Worm (Caenorhabditis elegans) whole organism, young adult: ENCODE data around the gene srw-72.

ENCODE experiments used
- B0019.2 ChIP-seq: fragments of 200-800 bp; sonication (Bioruptor generic); conservative IDR thresholded peaks from 2 replicates; pipeline ENCODE4 v1.3.6; 2022; ENCODE audit warnings: missing genetic modification reagents, missing genetic modification characterization, missing compliant biosample characterization
- F22D6.2 ChIP-seq: sonication (generic microtip); optimal IDR thresholded peaks from 2 replicates; lab custom pipeline; 2016; ENCODE audit warnings: mild to moderate bottlenecking, missing genetic modification characterization, missing compliant biosample characterization
- F33H1.4 ChIP-seq: fragments of 200-800 bp; sonication (Bioruptor generic); IDR thresholded peaks from 2 replicates; pipeline ENCODE4 v1.3.6; 2022; ENCODE audit warnings: missing genetic modification reagents, missing genetic modification characterization, missing compliant biosample characterization
- F55B11.4 ChIP-seq: sonication (generic microtip); optimal IDR thresholded peaks from 2 replicates; lab custom pipeline; 2016; ENCODE audit warnings: missing compliant biosample characterization, missing genetic modification characterization, borderline replicate concordance; ENCODE audit not compliant: insufficient read depth
- K11D2.4 ChIP-seq: fragments of 200-800 bp; sonication (Bioruptor generic); IDR thresholded peaks from 2 replicates; pipeline ENCODE4 v1.3.6; 2022; ENCODE audit warnings: missing genetic modification reagents, missing genetic modification characterization, missing compliant biosample characterization
- Y53F4B.3 ChIP-seq: fragments of 200-800 bp; sonication (Bioruptor generic); IDR thresholded peaks from 2 replicates; pipeline ENCODE4 v1.3.6; 2022; ENCODE audit warnings: missing genetic modification reagents, missing genetic modification characterization, missing compliant biosample characterization
- aptf-2 ChIP-seq: fragments of 200-800 bp; sonication (Bioruptor generic); conservative IDR thresholded peaks from 2 replicates; pipeline ENCODE4 v1.3.6; 2022; ENCODE audit warnings: missing genetic modification reagents, missing genetic modification characterization, missing compliant biosample characterization
- athp-1 ChIP-seq: sonication (generic microtip); optimal IDR thresholded peaks from 2 replicates; lab custom pipeline; 2017; ENCODE audit warnings: mild to moderate bottlenecking, missing genetic modification characterization, missing compliant biosample characterization
- bed-1 ChIP-seq: fragments of 200-800 bp; sonication (Bioruptor generic); IDR thresholded peaks from 2 replicates; pipeline ENCODE4 v1.3.6; 2022; ENCODE audit warnings: missing genetic modification reagents, missing genetic modification characterization, missing compliant biosample characterization
- bed-2 ChIP-seq: fragments of 200-800 bp; sonication (Bioruptor generic); IDR thresholded peaks from 2 replicates; pipeline ENCODE4 v1.3.6; 2022; ENCODE audit warnings: missing genetic modification reagents, missing genetic modification characterization, missing compliant biosample characterization
- ceh-58 ChIP-seq: fragments of 200-800 bp; sonication (Bioruptor generic); IDR thresholded peaks from 2 replicates; pipeline ENCODE4 v1.3.6; 2022; ENCODE audit warnings: missing genetic modification characterization, missing compliant biosample characterization
- chd-7 ChIP-seq: sonication (generic microtip); optimal IDR thresholded peaks from 2 replicates; lab custom pipeline; 2016; ENCODE audit warnings: mild to moderate bottlenecking, missing genetic modification characterization, moderate library complexity, missing compliant biosample characterization
- efl-1 ChIP-seq: fragments of 150-350 bp; optimal IDR thresholded peaks from 2 replicates; lab custom pipeline; 2014; ENCODE audit warnings: missing biosample characterization, missing genetic modification reagents, missing genetic modification characterization
- ekl-4 ChIP-seq: fragments of 200-800 bp; sonication (Bioruptor generic); IDR thresholded peaks from 2 replicates; pipeline ENCODE4 v1.3.6; 2022; ENCODE audit warnings: missing genetic modification reagents, missing genetic modification characterization, missing compliant biosample characterization
- him-1 ChIP-seq: sonication (generic microtip); optimal IDR thresholded peaks from 2 replicates; lab custom pipeline; 2016; ENCODE audit warnings: missing genotype, missing genetic modification reagents, missing genetic modification characterization, missing compliant biosample characterization
- let-526 ChIP-seq: fragments of 200-800 bp; sonication (Bioruptor generic); IDR thresholded peaks from 2 replicates; pipeline ENCODE4 v1.3.6; 2022; ENCODE audit warnings: missing genetic modification reagents, missing genetic modification characterization, missing compliant biosample characterization
- lin-54 ChIP-seq: fragments of 200-800 bp; sonication (Bioruptor generic); optimal IDR thresholded peaks from 2 replicates; lab custom pipeline; 2018; ENCODE audit warnings: mild to moderate bottlenecking, missing genetic modification characterization, missing compliant biosample characterization
- madf-10 ChIP-seq: sonication (generic microtip); optimal IDR thresholded peaks from 2 replicates; lab custom pipeline; 2016; ENCODE audit warnings: mild to moderate bottlenecking, missing genetic modification characterization, missing compliant biosample characterization
- madf-6 ChIP-seq: fragments of 200-800 bp; sonication (Bioruptor generic); IDR thresholded peaks from 2 replicates; pipeline ENCODE4 v1.3.6; 2022; ENCODE audit warnings: missing genetic modification reagents, missing genetic modification characterization, missing compliant biosample characterization
- madf-8 ChIP-seq: fragments of 200-800 bp; sonication (Bioruptor generic); conservative IDR thresholded peaks from 2 replicates; pipeline ENCODE4 v1.3.6; 2022; ENCODE audit warnings: missing genetic modification reagents, missing genetic modification characterization, missing compliant biosample characterization
- mcd-1 ChIP-seq: fragments of 200-800 bp; sonication (Bioruptor generic); IDR thresholded peaks from 2 replicates; pipeline ENCODE4 v1.3.6; 2022; ENCODE audit warnings: missing genetic modification reagents, missing genetic modification characterization, missing compliant biosample characterization
- mxl-1 ChIP-seq: sonication (generic microtip); optimal IDR thresholded peaks from 2 replicates; lab custom pipeline; 2016; ENCODE audit warnings: missing genetic modification characterization, missing compliant biosample characterization
- nhr-120 ChIP-seq: fragments of 200-800 bp; sonication (Bioruptor generic); IDR thresholded peaks from 2 replicates; pipeline ENCODE4 v1.3.6; 2022; ENCODE audit warnings: missing genetic modification characterization, missing compliant biosample characterization
- repo-1 ChIP-seq: sonication (generic microtip); optimal IDR thresholded peaks from 2 replicates; lab custom pipeline; 2017; ENCODE audit warnings: mild to moderate bottlenecking, missing genetic modification characterization, missing compliant biosample characterization
- sdz-38 ChIP-seq: sonication (generic microtip); optimal IDR thresholded peaks from 2 replicates; lab custom pipeline; 2016; ENCODE audit warnings: missing genotype, missing genetic modification characterization, missing compliant biosample characterization
- snpc-1.1 ChIP-seq: sonication (generic microtip); optimal IDR thresholded peaks from 2 replicates; lab custom pipeline; 2017; ENCODE audit warnings: missing genetic modification characterization, mild to moderate bottlenecking, missing compliant biosample characterization, antibody characterized with exemption, moderate library complexity, missing genotype, missing genetic modification reagents; ENCODE audit not compliant: insufficient read depth
- snpc-1.3 ChIP-seq: sonication (generic microtip); optimal IDR thresholded peaks from 2 replicates; lab custom pipeline; 2017; ENCODE audit warnings: missing genetic modification characterization, mild to moderate bottlenecking, missing compliant biosample characterization, antibody characterized with exemption, moderate library complexity, missing genotype, missing genetic modification reagents; ENCODE audit not compliant: insufficient read depth
- somi-1 ChIP-seq: fragments of 200-800 bp; sonication (Bioruptor generic); optimal IDR thresholded peaks from 2 replicates; lab custom pipeline; 2018; ENCODE audit warnings: mild to moderate bottlenecking, missing genetic modification characterization, missing compliant biosample characterization
- tlf-1 ChIP-seq: fragments of 200-800 bp; sonication (Bioruptor generic); optimal IDR thresholded peaks from 2 replicates; lab custom pipeline; 2018; ENCODE audit warnings: mild to moderate bottlenecking, missing genetic modification characterization, missing compliant biosample characterization
- unc-130 ChIP-seq: sonication (generic microtip); optimal IDR thresholded peaks from 2 replicates; lab custom pipeline; 2016; ENCODE audit warnings: missing genetic modification reagents, missing genetic modification characterization, missing compliant biosample characterization
- unc-62 ChIP-seq: fragments of 150-350 bp; optimal IDR thresholded peaks from 2 replicates; lab custom pipeline; 2014; ENCODE audit warnings: missing biosample characterization, missing genetic modification reagents, missing genetic modification characterization
- xnd-1 ChIP-seq: sonication (generic microtip); optimal IDR thresholded peaks from 2 replicates; lab custom pipeline; 2016; ENCODE audit warnings: missing genotype, missing genetic modification reagents, missing genetic modification characterization, missing compliant biosample characterization
- zfh-2 ChIP-seq: fragments of 200-800 bp; sonication (Bioruptor generic); conservative IDR thresholded peaks from 2 replicates; pipeline ENCODE4 v1.3.6; 2022; ENCODE audit warnings: missing genetic modification reagents, missing genetic modification characterization, missing compliant biosample characterization
- zim-3 ChIP-seq: sonication (generic microtip); optimal IDR thresholded peaks from 2 replicates; lab custom pipeline; 2017; ENCODE audit warnings: mild to moderate bottlenecking, missing genetic modification characterization, moderate library complexity, missing compliant biosample characterization
- ztf-28 ChIP-seq: fragments of 200-800 bp; sonication (Bioruptor generic); IDR thresholded peaks from 2 replicates; pipeline ENCODE4 v1.3.6; 2022; ENCODE audit warnings: missing genetic modification reagents, missing genetic modification characterization, missing compliant biosample characterization

Gene srw-72

ce11 chrV:17493732-17494131, 26.9 kb downstream of the srw-72 start, which contains the start of gene fbxa-102:
Gene fbxa-102 (minus strand): TSS chrV:17493832.
- TF ChIP-seq bed-2 (GFP tag; lab: Robert Waterston, UW), result no peak
- TF ChIP-seq, all 124 proteins: peak for 0

ce11 chrV:17496071-17496470, 29.2 kb downstream of the srw-72 start, which contains the start of gene srh-118:
Gene srh-118 (minus strand): TSS chrV:17496171.
- no peak for TF ChIP-seq mxl-1

ce11 chrV:17500055-17500454, 33.2 kb downstream of the srw-72 start:
- TF ChIP-seq madf-6 (GFP tag; lab: Robert Waterston, UW) (no peak), ceh-58 (GFP tag; lab: Robert Waterston, UW) (0 out of 2 replicates have a peak, but pooled peaks have one; percentile 17), zfh-2 (GFP tag; lab: Robert Waterston, UW) (peak; percentile 74), nhr-120 (GFP tag; lab: Robert Waterston, UW) (0 out of 2 replicates have a peak, but pooled peaks have one; percentile 52)

ce11 chrV:17506289-17506688, 39.4 kb downstream of the srw-72 start, which contains the start of gene srw-31:
Gene srw-31 (plus strand): TSS chrV:17506589.
- TF ChIP-seq unc-62, result no peak
- TF ChIP-seq efl-1, result no peak
- TF ChIP-seq xnd-1 (tag; lab: Kevin White, UChicago), result no peak
- TF ChIP-seq snpc-1.3 (tag; lab: Kevin White, UChicago), result no peak
- TF ChIP-seq madf-8, result no peak
- TF ChIP-seq ekl-4, result no peak
- no peak for TF ChIP-seq chd-7 (tag; lab: Kevin White, UChicago)
- no peak for TF ChIP-seq bed-2 (GFP tag; lab: Robert Waterston, UW)
- no peak for TF ChIP-seq mcd-1 (GFP tag; lab: Robert Waterston, UW)
- TF ChIP-seq, all 124 proteins: peak for 0

ce11 chrV:17508493-17508892, 41.6 kb downstream of the srw-72 start, which contains the start of gene srw-32:
Gene srw-32 (plus strand): TSS chrV:17508793.
- TF ChIP-seq lin-54 (GFP tag; lab: Kevin White, UChicago), result no peak
- TF ChIP-seq athp-1 (tag; lab: Kevin White, UChicago), result no peak
- no peak for TF ChIP-seq repo-1 (tag; lab: Kevin White, UChicago)
- TF ChIP-seq chd-7 (tag; lab: Kevin White, UChicago), result no peak
- TF ChIP-seq bed-1 (GFP tag; lab: Robert Waterston, UW), result no peak
- TF ChIP-seq madf-8, result no peak
- no peak for TF ChIP-seq tlf-1 (GFP tag; lab: Kevin White, UChicago)
- TF ChIP-seq him-1 (tag; lab: Kevin White, UChicago), result no peak
- TF ChIP-seq B0019.2 (GFP tag; lab: Robert Waterston, UW), result no peak
- TF ChIP-seq snpc-1.1, result no peak
- TF ChIP-seq F33H1.4, result no peak
- no peak for TF ChIP-seq aptf-2 (GFP tag; lab: Robert Waterston, UW)
- TF ChIP-seq zim-3 (tag; lab: Kevin White, UChicago), result no peak
- TF ChIP-seq somi-1 (GFP tag; lab: Kevin White, UChicago), result no peak
- no peak for TF ChIP-seq K11D2.4 (GFP tag; lab: Robert Waterston, UW)
- no peak for TF ChIP-seq unc-62
- TF ChIP-seq unc-130, result no peak
- no peak for TF ChIP-seq F55B11.4 (tag; lab: Kevin White, UChicago)

DNA sequence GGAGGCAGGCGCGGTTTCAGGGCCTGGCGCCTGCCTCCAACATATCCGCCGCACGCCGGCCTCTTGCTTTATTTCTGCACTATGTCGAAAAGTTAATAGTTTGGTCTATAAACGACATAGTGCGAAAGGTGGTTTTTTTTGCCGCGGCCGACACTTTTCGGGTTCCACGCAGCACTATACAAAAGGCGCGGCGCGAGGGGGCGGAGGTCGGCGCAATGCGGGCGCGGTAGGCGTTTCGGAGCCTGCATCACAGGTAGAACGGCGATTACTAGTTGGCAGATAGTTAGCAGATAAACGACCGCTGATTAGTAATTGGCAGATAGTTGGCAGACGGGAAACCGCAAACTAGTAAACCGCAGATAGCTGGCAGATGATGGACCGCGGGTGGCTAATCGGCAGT, 45.9 kb downstream of the srw-72 start:
- TF ChIP-seq ztf-28, result 0 out of 2 replicates have a peak, but pooled peaks have one; percentile 18
- TF ChIP-seq snpc-1.1, result no peak
- no peak for TF ChIP-seq madf-10 (tag; lab: Kevin White, UChicago)
- peak; percentile 70; the same call in 1 of the 2 replicates for TF ChIP-seq zfh-2 (GFP tag; lab: Robert Waterston, UW)
- TF ChIP-seq F22D6.2 (tag; lab: Kevin White, UChicago), result no peak
- TF ChIP-seq Y53F4B.3 (GFP tag; lab: Robert Waterston, UW), result no peak
- no peak for TF ChIP-seq let-526 (GFP tag; lab: Robert Waterston, UW)
- no peak for TF ChIP-seq sdz-38 (tag; lab: Kevin White, UChicago)
- TF ChIP-seq, all 124 proteins: peak for 2
